Worm (Caenorhabditis elegans) whole organism, mixed stage, embryonic: ENCODE measurements around the gene T28C6.11.

Source experiments
- elt-1 ChIP-seq: sonication (generic microtip); optimal IDR thresholded peaks from 2 replicates; lab custom pipeline; 2017; ENCODE audit warnings: missing genetic modification characterization, mild to moderate bottlenecking, missing compliant biosample characterization, antibody characterized with exemption, moderate library complexity, borderline replicate concordance; ENCODE audit not compliant: insufficient read depth
- unc-120 ChIP-seq: sonication (generic microtip); optimal IDR thresholded peaks from 2 replicates; lab custom pipeline; 2017; ENCODE audit warnings: missing genetic modification characterization, missing compliant biosample characterization; ENCODE audit not compliant: poor library complexity, severe bottlenecking

ce11 chrIV:8830591-8830990 lies 9.5 kb downstream of the T28C6.11 start, which contains the start of gene T28C6.8:
- TF ChIP-seq elt-1 (no peak), unc-120 (no peak)
